Worm (Caenorhabditis elegans): Measurements from ENCODE around the gene nlp-7.

Gene nlp-7

DNA sequence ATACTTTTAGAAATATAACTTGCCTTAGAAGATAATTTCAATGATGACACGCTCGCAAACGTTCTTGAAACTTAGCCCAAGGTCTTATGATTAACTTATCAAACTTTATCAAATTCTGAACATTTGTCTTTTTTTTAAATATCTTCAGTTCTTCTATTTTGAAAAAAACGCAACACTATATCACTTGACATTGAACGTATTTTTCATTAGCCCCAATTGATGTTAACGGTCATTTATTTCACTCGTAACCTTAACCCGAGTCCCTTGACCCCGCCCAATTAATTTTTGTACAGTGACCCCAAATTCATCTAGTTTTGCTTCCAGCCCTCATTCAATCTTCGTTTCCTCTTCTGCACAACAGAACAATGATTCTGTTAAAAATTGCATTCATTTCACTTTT, 7.1 kb upstream of the nlp-7 start, which contains the start of gene F18E9.3:
TSS of gene F18E9.3 (plus strand) at position 311 of the 400 bp plus-strand sequence.
- TF ChIP-seq lir-3 (tag; optimal IDR thresholded peaks at IDR 0.05): no peak
- TF ChIP-seq ama-1 (optimal IDR thresholded peaks at IDR 0.05): no peak
- peak; percentile 15 for TF ChIP-seq hlh-30 (tag; optimal IDR thresholded peaks at IDR 0.05; ENCODE audit: insufficient read depth)
- peak; percentile 96 for TF ChIP-seq aha-1 (tag)
- TF ChIP-seq F10B5.3 (tag; optimal IDR thresholded peaks at IDR 0.05): no peak

DNA sequence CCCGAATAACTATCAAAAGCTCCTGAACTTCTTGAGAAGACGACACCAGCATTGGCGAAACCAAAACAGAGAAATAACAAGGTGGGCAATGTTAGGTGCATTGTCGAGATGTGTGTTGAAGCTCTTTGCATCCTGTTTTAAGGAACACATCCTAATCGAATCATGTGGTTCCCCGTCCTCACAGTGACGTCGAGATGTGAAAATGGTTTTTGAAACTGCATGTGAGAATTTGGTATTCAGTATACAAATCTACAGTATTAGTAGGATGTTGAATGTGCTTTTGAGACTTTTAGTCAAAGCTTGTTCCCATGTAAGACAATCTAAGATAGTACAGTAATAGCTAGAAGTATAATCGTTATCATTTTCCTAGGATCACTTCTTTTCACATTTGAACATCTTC, 4.7 kb downstream of the nlp-7 start, which contains the start of gene F18E9.7:
TSS of gene F18E9.7 (minus strand) at position 101 of the 400 bp plus-strand sequence.
- no peak for TF ChIP-seq dve-1 (tag; optimal IDR thresholded peaks at IDR 0.05; ENCODE audit: insufficient read depth)
- no peak for TF ChIP-seq lim-7 (GFP tag; IDR thresholded peaks at IDR 0.05)
- TF ChIP-seq nhr-102 (tag; optimal IDR thresholded peaks at IDR 0.05): no peak
- TF ChIP-seq madf-9 (GFP tag; conservative IDR thresholded peaks at IDR 0.05): no peak
- TF ChIP-seq madf-5 (GFP tag; IDR thresholded peaks at IDR 0.05): no peak
- no peak for TF ChIP-seq nhr-25 (tag; optimal IDR thresholded peaks at IDR 0.05; ENCODE audit: borderline replicate concordance, insufficient read depth)
- TF ChIP-seq ceh-82 (tag; optimal IDR thresholded peaks at IDR 0.05): no peak

DNA sequence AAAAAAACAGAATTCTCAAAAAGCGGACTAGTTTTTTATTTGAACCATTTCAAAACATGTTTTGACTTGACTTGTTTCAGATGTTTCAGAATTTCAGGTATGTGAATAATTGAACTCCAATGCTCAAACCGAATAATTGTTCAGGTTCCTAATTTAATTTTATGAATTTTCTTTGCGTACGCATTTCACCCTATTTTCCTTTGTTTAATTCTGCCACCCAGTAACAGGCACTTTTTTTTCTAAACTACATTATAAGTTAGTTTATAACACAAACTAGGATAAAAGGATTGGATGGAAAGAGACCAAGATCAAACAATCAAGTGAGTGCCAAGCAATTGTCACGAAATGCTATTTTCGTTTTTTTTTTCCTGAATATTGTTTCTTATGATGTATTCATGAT, 5.5 kb downstream of the nlp-7 start:
- TF ChIP-seq lin-13 (GFP tag; optimal IDR thresholded peaks at IDR 0.05) (no peak), nhr-41 (GFP tag; IDR thresholded peaks at IDR 0.05) (no peak), ctbp-1 (GFP tag; IDR thresholded peaks at IDR 0.05) (no peak), fos-1 (tag; optimal IDR thresholded peaks at IDR 0.05) (no peak), ceh-44 (GFP tag; IDR thresholded peaks at IDR 0.05) (no peak), aha-1 (tag) (peak; percentile 93)

DNA sequence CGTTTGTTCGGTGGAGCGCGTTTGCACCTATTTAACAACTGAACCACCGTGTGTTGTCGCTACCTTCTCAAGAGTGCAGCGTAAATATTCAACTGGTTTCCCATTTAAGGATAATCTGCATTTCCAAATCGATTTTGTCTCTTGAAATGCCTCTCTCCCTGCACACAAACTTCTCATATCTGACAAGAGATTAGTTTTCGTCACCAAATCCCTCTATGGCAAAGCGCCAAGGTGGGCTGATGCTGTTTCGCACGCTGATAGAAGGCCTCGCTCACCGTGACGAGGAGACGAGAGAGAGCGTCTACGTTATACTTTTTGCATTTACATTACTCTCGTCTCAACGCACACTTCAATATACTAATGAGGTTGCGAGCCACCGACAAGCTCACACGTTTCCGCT, 6.7 kb downstream of the nlp-7 start:
- TF ChIP-seq nhr-28 (tag; optimal IDR thresholded peaks at IDR 0.05): no peak
- no peak for TF ChIP-seq F49E8.2 (tag; optimal IDR thresholded peaks at IDR 0.05; ENCODE audit: borderline replicate concordance)
- TF ChIP-seq ceh-82 (tag; optimal IDR thresholded peaks at IDR 0.05): no peak

DNA sequence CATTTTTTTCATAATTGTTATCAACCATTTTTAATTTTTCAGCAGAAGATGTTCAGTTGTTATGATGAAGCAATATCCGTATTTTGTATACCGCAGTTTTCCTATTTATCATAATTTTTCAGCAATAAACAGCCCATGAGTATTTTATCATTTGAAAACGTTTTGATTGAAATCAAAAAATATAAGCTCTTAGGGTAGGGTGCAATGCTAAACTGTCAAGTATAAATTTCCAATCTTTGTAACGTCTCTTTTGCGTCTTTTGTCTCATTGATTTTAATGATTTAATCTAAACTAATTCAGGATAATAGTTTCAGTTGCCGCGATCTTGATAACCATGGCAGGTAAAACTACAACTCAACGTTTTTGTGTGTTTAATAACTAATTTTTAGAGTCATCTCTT, 8.3 kb downstream of the nlp-7 start, which contains the start of gene F18E9.1:
TSS of gene F18E9.1 (plus strand) at position 301 of the 400 bp plus-strand sequence.
- TF ChIP-seq mdt-29 (GFP tag; IDR thresholded peaks at IDR 0.05) (no peak), nhr-41 (GFP tag; IDR thresholded peaks at IDR 0.05) (no peak)

DNA sequence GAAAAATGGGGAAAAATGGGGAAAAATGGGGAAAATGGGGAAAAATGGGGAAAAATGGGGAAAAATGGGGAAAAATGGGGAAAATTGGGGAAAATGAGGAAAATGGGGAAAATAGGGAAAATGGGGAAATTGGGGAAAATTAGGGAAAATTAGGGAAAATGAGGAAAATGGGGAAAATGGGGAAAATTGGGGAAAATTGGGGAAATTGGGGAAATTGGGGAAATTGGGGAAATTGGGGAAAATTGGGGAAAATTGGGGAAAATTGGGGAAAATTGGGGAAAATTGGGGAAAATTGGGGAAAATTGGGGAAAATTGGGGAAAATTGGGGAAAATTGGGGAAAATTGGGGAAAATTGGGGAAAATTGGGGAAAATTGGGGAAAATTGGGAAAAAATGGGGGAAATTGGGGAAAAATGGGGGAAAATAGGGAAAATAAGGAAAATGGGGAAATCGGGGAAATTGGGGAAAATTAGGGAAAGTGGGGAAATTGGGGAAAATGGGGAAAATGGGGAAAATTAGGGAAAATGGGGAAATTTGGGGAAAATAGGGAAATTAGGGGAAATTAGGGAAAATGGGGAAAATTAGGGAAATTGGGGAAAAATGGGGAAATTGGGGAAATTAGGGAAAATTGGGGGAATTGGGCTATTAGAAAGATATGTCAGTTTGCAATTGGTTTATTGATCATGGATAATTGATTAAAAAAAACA, 9.9 kb downstream of the nlp-7 start:
- TF ChIP-seq nhr-42 (GFP tag; IDR thresholded peaks at IDR 0.05) (peak; percentile 34; the same call in 1 of the 2 replicates), ceh-20 (GFP tag; IDR thresholded peaks at IDR 0.05) (no peak), madf-9 (GFP tag; conservative IDR thresholded peaks at IDR 0.05) (0 out of 2 replicates have a peak, but pooled peaks have one; percentile 39)

DNA sequence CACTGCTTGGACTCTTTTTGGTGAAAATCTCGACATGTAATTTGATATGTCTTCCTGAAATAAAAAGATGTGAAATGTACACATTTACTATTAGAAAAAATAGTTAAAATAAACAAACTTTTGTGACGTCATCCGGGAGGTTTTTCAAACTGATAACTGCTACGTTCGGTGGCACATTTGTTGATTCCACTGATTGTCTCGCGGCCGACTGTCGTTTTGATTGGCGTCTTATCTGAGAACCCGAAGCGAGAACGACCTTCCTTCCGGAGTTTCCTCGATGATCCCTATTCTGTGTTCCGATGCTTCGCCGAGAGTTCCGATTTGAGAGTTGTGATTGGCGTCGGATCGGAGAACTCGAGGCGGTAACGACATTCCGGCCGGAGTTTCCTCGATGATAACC, 11.2 kb downstream of the nlp-7 start:
- TF ChIP-seq dmd-6 (GFP tag; IDR thresholded peaks at IDR 0.05) (peak; percentile 88), aha-1 (tag) (peak; percentile 89), set-16 (GFP tag; IDR thresholded peaks at IDR 0.05) (peak; percentile 32; the same call in 1 of the 2 replicates), tra-1 (GFP tag; IDR thresholded peaks at IDR 0.05) (peak; percentile 63), ceh-62 (tag; optimal IDR thresholded peaks at IDR 0.05) (no peak), lin-13 (GFP tag; optimal IDR thresholded peaks at IDR 0.05) (no peak), lin-1 (GFP tag; IDR thresholded peaks at IDR 0.05) (peak; percentile 80), nhr-28 (tag; optimal IDR thresholded peaks at IDR 0.05) (peak; percentile 19), pha-4 (GFP tag; IDR thresholded peaks at IDR 0.05) (no peak), pha-4 (tag; optimal IDR thresholded peaks at IDR 0.05) (no peak), nhr-102 (tag; optimal IDR thresholded peaks at IDR 0.05) (peak; percentile 43), php-3 (GFP tag; IDR thresholded peaks at IDR 0.05) (0 out of 2 replicates have a peak, but pooled peaks have one; percentile 28), mdt-29 (GFP tag; IDR thresholded peaks at IDR 0.05) (peak; percentile 60; the same call in 1 of the 2 replicates), mep-1 (tag; optimal IDR thresholded peaks at IDR 0.05) (no peak), daf-16 (GFP tag; optimal IDR thresholded peaks at IDR 0.05) (peak in 1 of 2 experiments; percentile 67), daf-16 (tag; optimal IDR thresholded peaks at IDR 0.05) (peak; percentile 80), mxl-3 (GFP tag; optimal IDR thresholded peaks at IDR 0.05) (peak; percentile 10), hlh-11 (tag; optimal IDR thresholded peaks at IDR 0.05) (peak; percentile 79), T20F7.1 (GFP tag; optimal IDR thresholded peaks at IDR 0.05) (no peak), dve-1 (tag; optimal IDR thresholded peaks at IDR 0.05; ENCODE audit: insufficient read depth) (peak; percentile 63), pqm-1 (tag; optimal IDR thresholded peaks at IDR 0.05) (peak; percentile 57), nhr-48 (tag; optimal IDR thresholded peaks at IDR 0.05) (peak; percentile 7)
